Worm (Caenorhabditis elegans) whole organism, L4/young adult: ENCODE measurements around the gene srg-2.

Source experiments
- W03F9.2 ChIP-seq: fragments of 150-350 bp; optimal IDR thresholded peaks from 2 replicates; lab custom pipeline; 2014; ENCODE audit warnings: missing biosample characterization, missing genetic modification characterization
- dao-5 ChIP-seq: sonication (generic microtip); optimal IDR thresholded peaks from 2 replicates; lab custom pipeline; 2016; ENCODE audit warnings: missing genotype, missing genetic modification characterization, moderate library complexity, missing compliant biosample characterization
- him-1 ChIP-seq: sonication (generic microtip); optimal IDR thresholded peaks from 2 replicates; lab custom pipeline; 2016; ENCODE audit warnings: missing genotype, missing genetic modification reagents, missing genetic modification characterization, missing compliant biosample characterization

Gene srg-2

DNA sequence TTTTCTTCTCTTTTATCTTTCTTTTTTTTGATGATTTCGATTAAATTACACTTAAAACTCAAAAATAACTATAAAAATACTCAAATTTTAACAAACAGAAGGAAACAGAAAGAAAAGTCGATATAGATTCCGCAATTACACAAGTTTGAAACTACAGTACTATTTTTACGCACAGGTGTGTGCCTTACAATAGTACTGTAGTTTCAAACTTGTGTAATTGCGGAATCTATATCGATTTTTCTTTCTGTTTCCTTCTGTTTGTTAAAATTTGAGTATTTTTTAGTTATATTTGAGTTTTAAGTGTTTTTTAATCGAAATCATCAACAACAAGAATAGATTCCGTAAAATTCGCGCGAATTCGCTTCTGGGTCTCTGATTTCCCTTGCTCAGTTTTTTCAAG is 23.0 kb upstream of the srg-2 start:
- no peak for TF ChIP-seq dao-5 (tag; lab: Kevin White, UChicago)
- no peak for TF ChIP-seq him-1

ce11 chrIII:6280070-6280596 is 20.1 kb upstream of the srg-2 start, which contains the start of gene hmg-1.2:
Gene hmg-1.2 (plus strand): TSS chrIII:6280380.
- TF ChIP-seq W03F9.2 (tag; lab: Kevin White, UChicago) (peak; percentile 69), him-1 (peak; percentile 46), dao-5 (tag; lab: Kevin White, UChicago) (peak; percentile 23)

DNA sequence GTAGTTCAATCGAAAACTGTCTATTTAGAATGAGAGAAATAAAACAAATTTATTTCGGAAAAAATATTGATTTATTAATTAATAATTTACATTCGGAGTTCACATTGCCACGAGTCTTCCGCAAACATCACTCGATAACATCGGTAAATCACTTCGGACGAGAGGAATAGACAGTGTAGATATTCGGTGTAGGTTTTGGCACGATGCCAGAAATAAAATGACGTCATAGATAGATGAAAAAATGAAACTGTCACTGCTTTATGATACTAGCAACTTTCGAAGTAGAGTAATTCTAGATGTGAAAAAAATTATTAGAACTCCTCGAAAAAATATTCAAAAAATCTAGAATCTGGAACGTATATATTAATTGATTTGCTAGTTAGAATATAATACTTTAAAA is 19.4 kb upstream of the srg-2 start:
- TF ChIP-seq him-1: no peak
- no peak for TF ChIP-seq W03F9.2 (tag; lab: Kevin White, UChicago)
- TF ChIP-seq dao-5 (tag; lab: Kevin White, UChicago): no peak

DNA sequence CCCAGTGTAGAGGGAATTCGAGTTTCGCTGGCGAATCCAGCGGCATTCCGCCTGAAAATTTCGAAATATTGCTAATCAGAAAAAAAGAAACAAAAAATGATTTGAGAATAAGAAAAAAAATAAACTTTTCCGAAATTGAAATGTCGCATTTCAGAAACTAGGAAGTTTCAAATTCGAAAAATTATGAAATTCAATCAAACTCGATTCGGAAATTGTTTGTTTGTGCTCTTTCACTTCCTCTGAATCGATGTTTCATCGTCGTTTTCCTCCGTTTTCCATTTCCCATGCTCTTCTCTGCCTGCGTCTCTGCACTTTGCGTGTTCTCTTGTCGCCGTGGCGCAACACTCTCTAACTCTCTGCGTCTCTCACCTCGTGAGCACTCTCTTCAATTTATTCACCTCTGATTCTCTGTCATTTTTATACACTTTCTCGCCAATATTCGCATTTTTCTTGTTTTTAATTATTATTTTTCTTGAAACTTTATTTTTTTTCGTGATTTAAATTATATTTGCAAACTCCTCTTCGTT is 18.3 kb upstream of the srg-2 start, which contains the start of gene C18F10.7:
Gene C18F10.7 (minus strand): TSS at position 51 of the 527 bp plus-strand sequence.
- TF ChIP-seq W03F9.2 (tag; lab: Kevin White, UChicago): peak; percentile 80
- TF ChIP-seq dao-5 (tag; lab: Kevin White, UChicago): no peak

DNA sequence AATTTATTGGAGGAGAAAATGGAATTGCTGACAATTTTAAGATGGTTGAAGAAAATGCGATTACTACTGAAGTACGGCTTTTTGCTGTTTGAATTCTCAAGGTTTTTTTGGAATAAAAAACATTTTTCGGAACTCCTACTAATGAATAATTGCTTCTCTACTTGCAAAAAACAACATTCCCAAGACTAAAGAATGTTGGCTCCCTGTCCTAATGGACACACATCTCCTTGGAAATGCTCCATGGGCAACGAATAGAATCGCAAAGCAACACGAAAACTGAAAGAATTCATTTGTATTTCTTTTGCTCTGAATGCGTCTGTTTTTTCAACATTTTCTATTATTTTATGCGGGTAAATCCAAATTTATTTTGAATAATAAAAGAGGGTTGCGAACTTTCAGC is 12.9 kb upstream of the srg-2 start, which contains the start of gene C18F10.2:
Gene C18F10.2 (plus strand): TSS at position 301 of the 400 bp plus-strand sequence.
- TF ChIP-seq dao-5 (tag; lab: Kevin White, UChicago): no peak
- TF ChIP-seq W03F9.2 (tag; lab: Kevin White, UChicago): no peak
- no peak for TF ChIP-seq him-1

DNA sequence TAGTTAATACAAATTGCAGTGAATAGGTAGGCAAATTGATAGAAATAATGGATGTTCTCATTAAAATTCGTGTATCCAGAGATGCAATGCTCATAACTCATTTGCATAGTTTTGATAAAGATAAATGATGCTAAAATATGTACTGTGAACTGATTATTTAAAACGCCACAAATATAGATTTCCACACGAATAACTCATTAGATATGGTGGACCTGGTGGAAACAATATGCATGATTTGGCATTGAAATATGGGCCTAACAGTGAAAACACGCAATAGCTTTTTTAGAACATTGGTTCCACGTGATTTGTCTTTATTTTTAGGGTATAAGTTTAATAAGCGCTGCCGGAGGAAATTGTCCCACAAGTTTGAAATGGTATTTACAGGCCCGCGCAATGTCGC is 10.3 kb upstream of the srg-2 start, which contains the start of gene srg-3:
Gene srg-3 (minus strand): TSS at position 101 of the 400 bp plus-strand sequence.
- TF ChIP-seq him-1: no peak
- TF ChIP-seq W03F9.2 (tag; lab: Kevin White, UChicago): no peak

- no peak for TF ChIP-seq W03F9.2 (tag; lab: Kevin White, UChicago)
Observed at ce11 chrIII:6268061-6268460, 8.0 kb upstream of the srg-2 start, which contains the start of gene srg-7. Gene srg-7 (minus strand): TSS chrIII:6268161.

ce11 chrIII:6265911-6266310 is 5.9 kb upstream of the srg-2 start, which contains the start of gene srg-6:
Gene srg-6 (minus strand): TSS chrIII:6266011.
- TF ChIP-seq dao-5 (tag; lab: Kevin White, UChicago): no peak
- no peak for TF ChIP-seq W03F9.2 (tag; lab: Kevin White, UChicago)
- no peak for TF ChIP-seq him-1

- TF ChIP-seq dao-5 (tag; lab: Kevin White, UChicago) (no peak), him-1 (no peak), W03F9.2 (tag; lab: Kevin White, UChicago) (no peak)
Observed at ce11 chrIII:6264447-6264846, 4.4 kb upstream of the srg-2 start, which contains the start of gene srg-5. Gene srg-5 (minus strand): TSS chrIII:6264547.

ce11 chrIII:6261985-6262384 is 2.0 kb upstream of the srg-2 start, which contains the start of gene srg-4:
Gene srg-4 (minus strand): TSS chrIII:6262085.
- TF ChIP-seq W03F9.2 (tag; lab: Kevin White, UChicago) (no peak), dao-5 (tag; lab: Kevin White, UChicago) (no peak), him-1 (no peak)

- TF ChIP-seq W03F9.2 (tag; lab: Kevin White, UChicago) (no peak), dao-5 (tag; lab: Kevin White, UChicago) (no peak), him-1 (no peak)
Observed at ce11 chrIII:6258262-6258661, 1.8 kb downstream of the srg-2 start, which contains the start of gene srg-1. Gene srg-1 (minus strand): TSS chrIII:6258362.

- TF ChIP-seq him-1 (no peak), W03F9.2 (tag; lab: Kevin White, UChicago) (no peak), dao-5 (tag; lab: Kevin White, UChicago) (no peak)
Observed at ce11 chrIII:6256675-6257074, 3.3 kb downstream of the srg-2 start, which contains the start of gene srg-9. Gene srg-9 (minus strand): TSS chrIII:6256775.

DNA sequence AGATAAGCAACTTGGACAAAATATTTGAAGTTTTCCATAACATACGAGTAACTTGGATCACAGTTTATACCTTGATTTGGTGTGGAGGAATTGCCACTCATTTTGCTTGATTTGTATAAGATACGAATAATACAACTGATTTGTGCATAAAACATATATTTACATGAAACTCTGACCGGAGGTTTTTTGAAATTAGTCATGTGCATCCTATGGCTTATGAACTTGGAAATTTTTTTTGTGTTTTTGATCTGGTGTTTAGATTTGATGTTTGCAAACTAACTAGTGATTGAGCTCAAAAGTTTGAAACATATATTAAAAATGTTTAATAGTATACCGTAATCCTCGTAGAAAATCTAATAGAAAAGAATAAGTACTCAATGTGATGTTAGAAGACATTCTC is 5.3 kb downstream of the srg-2 start, which contains the start of gene srg-8:
Gene srg-8 (minus strand): TSS at position 101 of the 400 bp plus-strand sequence.
- TF ChIP-seq him-1 (no peak), W03F9.2 (tag; lab: Kevin White, UChicago) (no peak), dao-5 (tag; lab: Kevin White, UChicago) (no peak)

- TF ChIP-seq W03F9.2 (tag; lab: Kevin White, UChicago) (no peak), dao-5 (tag; lab: Kevin White, UChicago) (no peak), him-1 (no peak)
Observed at ce11 chrIII:6251511-6251910, 8.5 kb downstream of the srg-2 start, which contains the start of gene amdh-1. Gene amdh-1 (plus strand): TSS chrIII:6251811.
